Fruit fly (Drosophila melanogaster) whole organism, larva: ENCODE results near the gene CG12985.

Source experiments
- noc ChIP-seq: fragments of 200-800 bp; sonication (Bioruptor generic); optimal IDR thresholded peaks from 3 replicates; lab custom pipeline; 2019; ENCODE audit warnings: missing biosample characterization, mild to moderate bottlenecking, missing genetic modification characterization, moderate library complexity

The CG12985 gene

dm6 chrX:17872310-17872709, 11.2 kb upstream of the CG12985 start:
- no peak for TF ChIP-seq noc

- no peak for TF ChIP-seq noc
Observed at dm6 chrX:17873329-17873728, 10.2 kb upstream of the CG12985 start.

dm6 chrX:17875014-17875589, 8.4 kb upstream of the CG12985 start:
- TF ChIP-seq noc: no peak

- no peak for TF ChIP-seq noc
Observed at dm6 chrX:17875695-17876094, 7.8 kb upstream of the CG12985 start.

dm6 chrX:17876518-17876917, 7.0 kb upstream of the CG12985 start:
- TF ChIP-seq noc: no peak

- TF ChIP-seq noc: no peak
Observed at dm6 chrX:17877974-17878373, 5.5 kb upstream of the CG12985 start.

dm6 chrX:17878632-17879033, 4.9 kb upstream of the CG12985 start:
- TF ChIP-seq noc: no peak

dm6 chrX:17879211-17879897, 4.2 kb upstream of the CG12985 start:
- no peak for TF ChIP-seq noc

dm6 chrX:17880269-17880889, 3.1 kb upstream of the CG12985 start:
- TF ChIP-seq noc: peak; percentile 99

dm6 chrX:17881138-17882121, 2.1 kb upstream of the CG12985 start:
- peak; percentile 91 for TF ChIP-seq noc

- TF ChIP-seq noc: no peak
Observed at dm6 chrX:17882769-17883168, 749 bp upstream of the CG12985 start.

- no peak for TF ChIP-seq noc
Observed at dm6 chrX:17884567-17884966, 1.0 kb downstream of the CG12985 start.

- TF ChIP-seq noc: no peak
Observed at dm6 chrX:17885295-17885694, 1.8 kb downstream of the CG12985 start.

- TF ChIP-seq noc: no peak
Observed at dm6 chrX:17886107-17886448, 2.6 kb downstream of the CG12985 start.

- TF ChIP-seq noc: no peak
Observed at dm6 chrX:17886449-17887207, 3.1 kb downstream of the CG12985 start.

- no peak for TF ChIP-seq noc
Observed at dm6 chrX:17887208-17887627, 3.7 kb downstream of the CG12985 start, which contains the start of gene mnb. mnb (minus strand) TSS chrX:17887222.
